Fruit fly (Drosophila melanogaster) whole organism, larva: ENCODE results near the gene daw.
A peak's percentile ranks its signal among the peaks of the same experiment; 100 is the strongest.

Experiments used
- noc ChIP-seq: fragments of 200-800 bp; sonication (Bioruptor generic); optimal IDR thresholded peaks from 3 replicates; lab custom pipeline; 2019; ENCODE audit warnings: missing biosample characterization, mild to moderate bottlenecking, missing genetic modification characterization, moderate library complexity

Gene daw

DNA sequence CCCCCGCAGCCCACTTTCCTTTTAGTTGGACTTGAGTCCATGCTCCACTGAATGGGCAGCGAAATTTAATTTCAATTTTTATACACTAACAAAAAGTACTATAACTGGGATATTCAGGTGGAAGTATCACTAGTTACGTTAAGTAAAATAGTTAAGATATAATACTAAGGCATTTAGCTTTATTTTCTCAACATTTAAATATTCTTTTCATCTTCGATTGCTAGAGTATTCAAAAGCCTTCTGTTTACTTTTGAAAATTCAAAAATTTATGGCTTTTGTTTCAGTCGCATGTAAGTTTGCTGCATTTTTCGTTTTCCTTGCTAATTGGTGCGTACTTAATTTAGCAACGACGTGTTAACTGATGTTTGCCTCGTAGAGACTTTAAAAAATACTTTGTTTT is 46.5 kb downstream of the daw start:
- TF ChIP-seq noc = no peak

dm6 chr2L:2855204-2855768 is 50.2 kb downstream of the daw start:
- no peak for TF ChIP-seq noc

DNA sequence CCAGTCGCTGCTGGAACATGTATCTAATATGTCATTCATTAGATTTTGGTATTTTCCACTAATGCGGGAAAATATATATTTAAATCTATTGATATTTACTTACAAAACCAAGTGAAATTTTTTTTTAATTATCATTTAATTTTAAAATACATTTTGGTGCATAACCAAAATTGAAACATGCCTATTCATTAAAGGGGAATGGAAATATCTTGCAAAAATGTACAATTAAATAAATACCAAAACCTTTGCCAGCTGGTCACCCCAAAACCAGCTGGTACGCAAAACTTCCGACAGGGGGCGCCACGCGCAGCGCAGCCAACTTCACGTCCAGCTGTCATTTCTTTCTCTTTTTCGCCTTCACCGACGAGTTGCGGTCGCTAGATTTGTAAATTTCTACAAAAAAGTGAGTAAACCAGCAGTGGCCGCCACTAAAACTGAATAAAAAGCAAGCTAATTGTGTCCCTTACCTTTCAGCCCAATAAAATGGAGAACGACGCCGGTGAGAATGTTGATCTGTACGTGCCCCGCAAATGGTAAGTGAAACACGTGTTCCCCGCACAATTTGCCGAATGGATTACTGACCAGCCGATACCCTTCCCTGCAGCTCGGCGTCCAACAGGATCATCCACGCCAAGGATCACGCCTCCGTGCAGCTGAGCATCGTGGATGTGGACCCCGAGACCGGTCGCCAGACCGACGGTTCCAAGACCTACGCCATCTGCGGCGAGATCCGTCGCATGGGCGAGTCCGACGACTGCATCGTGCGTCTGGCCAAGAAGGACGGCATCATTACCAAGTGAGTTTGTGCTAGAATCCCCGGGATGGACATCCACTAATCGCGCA is 50.9 kb downstream of the daw start, which contains the start of the genes CG3104 and RpS21:
CG3104 (minus strand) TSS at position 6 of the 843 bp plus-strand sequence.
RpS21 (plus strand) TSS at position 298 of the 843 bp plus-strand sequence.
- TF ChIP-seq noc = peak; percentile 42

DNA sequence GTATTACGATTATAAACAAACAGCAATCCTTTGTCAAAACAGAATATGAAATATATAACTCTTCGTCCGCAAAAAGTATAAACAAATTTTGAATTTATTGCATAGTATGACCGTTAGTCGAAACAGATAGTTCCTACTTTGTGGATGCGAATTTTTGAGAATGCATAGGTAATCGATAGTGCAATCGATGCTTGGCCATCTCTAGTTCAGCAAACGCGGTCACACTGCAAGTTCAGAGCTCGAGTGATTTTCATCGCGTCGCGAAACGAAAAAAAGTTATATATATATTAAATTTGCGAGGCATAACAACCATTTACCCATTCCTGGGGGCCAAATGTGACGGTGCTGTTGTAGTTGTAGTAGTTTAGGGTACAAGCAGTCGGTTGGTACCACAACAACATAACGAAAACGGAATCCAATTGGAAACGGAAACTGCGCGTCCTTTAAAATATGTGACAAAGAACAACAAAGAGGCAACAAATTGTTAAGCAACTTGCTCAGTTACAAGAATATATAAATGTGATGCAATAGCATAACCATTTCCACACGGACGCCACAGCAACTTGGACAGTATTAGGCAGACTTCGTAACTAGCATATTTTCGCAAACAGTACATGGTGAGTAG is 52.0 kb downstream of the daw start, which contains the start of gene CG2991:
CG2991 (plus strand) TSS at position 205 of the 625 bp plus-strand sequence.
- TF ChIP-seq noc = peak; percentile 21

dm6 chr2L:2857862-2858734 is 53.0 kb downstream of the daw start:
- TF ChIP-seq noc = peak; percentile 62

DNA sequence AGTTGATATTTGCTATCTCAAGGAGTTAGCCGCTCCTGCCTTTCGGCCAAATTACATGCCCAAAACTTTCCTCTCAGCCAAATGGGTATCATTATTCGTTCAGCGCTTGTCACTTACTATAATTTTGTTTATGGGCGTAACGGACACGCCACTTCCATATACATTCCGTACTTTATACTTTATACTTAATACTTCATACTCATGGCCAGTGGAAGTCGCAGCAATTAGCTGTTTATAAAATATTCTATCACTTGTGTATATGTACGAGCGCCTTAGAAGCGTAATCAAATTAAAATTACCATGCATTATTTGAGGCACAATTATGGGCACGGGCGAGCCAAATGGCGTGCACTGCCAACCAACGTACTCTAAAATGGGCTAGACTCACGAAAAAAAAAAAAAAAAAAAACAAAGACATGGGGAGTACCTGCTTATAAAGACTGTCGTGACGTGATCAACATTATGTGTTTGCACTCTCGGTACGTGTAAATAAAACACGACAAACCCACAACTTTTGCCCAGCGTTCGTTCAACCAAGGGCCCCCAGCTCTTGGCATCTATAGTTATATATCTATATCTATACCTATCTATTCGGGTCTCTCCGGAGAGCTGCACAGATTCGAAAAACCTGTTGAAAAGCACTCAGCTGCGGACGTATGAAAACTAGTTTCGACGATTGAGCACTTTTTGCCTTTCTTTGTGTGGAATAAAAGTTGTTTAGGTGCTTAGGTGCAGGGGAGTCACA is 56.3 kb downstream of the daw start:
- no peak for TF ChIP-seq noc
